Fruit fly (Drosophila melanogaster) whole organism, embryonic: ENCODE results near the gene Nplp3.

Experiments used
- CG12071 ChIP-seq: fragments of 200-800 bp; sonication (Bioruptor generic); optimal IDR thresholded peaks from 3 replicates; lab custom pipeline; 2018; ENCODE audit warnings: missing biosample characterization, mild to moderate bottlenecking, missing genetic modification characterization
- CG15601 ChIP-seq: fragments of 200-800 bp; sonication (Bioruptor generic); optimal IDR thresholded peaks from 3 replicates; lab custom pipeline; 2019; ENCODE audit warnings: missing biosample characterization, mild to moderate bottlenecking, missing genetic modification characterization, moderate library complexity
- CG16779 ChIP-seq: fragments of 200-800 bp; sonication (Bioruptor generic); IDR thresholded peaks from 2 replicates; pipeline ENCODE4 v1.3.6; 2022; ENCODE audit warnings: missing biosample characterization, missing genetic modification characterization
- CG4424 ChIP-seq: fragments of 200-800 bp; sonication (Bioruptor generic); optimal IDR thresholded peaks from 3 replicates; lab custom pipeline; 2016; ENCODE audit warnings: missing biosample characterization, missing genetic modification characterization
- CHES-1-like ChIP-seq: fragments of 200-800 bp; sonication (Bioruptor generic); optimal IDR thresholded peaks from 2 replicates; lab custom pipeline; 2016; ENCODE audit warnings: missing biosample characterization, missing genetic modification characterization
- Fer1 ChIP-seq: fragments of 200-800 bp; sonication (Bioruptor generic); optimal IDR thresholded peaks from 2 replicates; lab custom pipeline; 2017; ENCODE audit warnings: missing biosample characterization, mild to moderate bottlenecking, missing genetic modification characterization
- Mes4 ChIP-seq: fragments of 200-800 bp; sonication (Bioruptor generic); optimal IDR thresholded peaks from 2 replicates; lab custom pipeline; 2016; ENCODE audit warnings: missing biosample characterization, missing genetic modification characterization
- PHDP ChIP-seq: fragments of 200-800 bp; sonication (Bioruptor generic); optimal IDR thresholded peaks from 3 replicates; lab custom pipeline; 2018; ENCODE audit warnings: missing biosample characterization, mild to moderate bottlenecking, missing genetic modification characterization, moderate library complexity
- crc ChIP-seq: fragments of 200-800 bp; sonication (Bioruptor generic); optimal IDR thresholded peaks from 2 replicates; lab custom pipeline; 2016; ENCODE audit warnings: missing biosample characterization, missing genetic modification characterization
- dati ChIP-seq: fragments of 200-800 bp; sonication (Bioruptor generic); IDR thresholded peaks from 2 replicates; pipeline ENCODE4 v1.3.6; 2022; ENCODE audit warnings: missing biosample characterization, missing genetic modification characterization
- kni ChIP-seq: fragments of 200-800 bp; sonication (Bioruptor generic); optimal IDR thresholded peaks from 3 replicates; lab custom pipeline; 2017; ENCODE audit warnings: mild to moderate bottlenecking, missing biosample characterization, missing genetic modification reagents, missing genetic modification characterization
- psq ChIP-seq: fragments of 200-800 bp; sonication (Bioruptor generic); optimal IDR thresholded peaks from 2 replicates; lab custom pipeline; 2017; ENCODE audit warnings: missing biosample characterization, missing genetic modification characterization
- yki ChIP-seq: fragments of >200 bp; optimal IDR thresholded peaks from 3 replicates; lab custom pipeline; 2018

DNA sequence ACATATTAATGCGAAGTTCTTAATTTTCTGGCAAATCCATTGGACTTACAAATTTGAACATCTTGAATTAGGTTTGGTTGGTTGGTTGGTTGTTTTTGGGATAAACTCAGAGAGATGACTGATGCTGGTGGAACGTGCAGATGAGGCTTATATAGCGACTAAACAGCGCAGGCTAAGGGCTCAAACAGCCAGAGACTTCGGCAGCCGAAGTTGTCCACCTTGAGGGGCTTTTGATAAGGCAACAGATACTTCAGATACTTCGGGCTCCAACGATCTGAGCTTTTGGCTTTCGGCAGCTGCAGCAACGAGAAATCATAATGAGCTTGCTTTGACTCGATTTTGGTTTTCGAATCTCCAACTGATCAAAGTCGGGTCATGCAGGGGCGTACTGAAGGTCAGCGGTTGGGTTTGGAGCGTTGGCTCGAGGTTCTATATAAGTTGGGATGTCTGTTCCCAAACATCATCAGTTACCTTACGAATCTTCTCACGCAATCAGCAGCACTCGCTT lies 1.6 kb downstream of the Nplp3 start, which contains the start of the genes CG13041 and CG13060:
- TF ChIP-seq CG4424 (GFP tag; lab: Kevin White, UChicago): no peak
- TF ChIP-seq CG12071 (GFP tag; lab: Kevin White, UChicago): no peak
- no peak for TF ChIP-seq CHES-1-like (GFP tag; lab: Kevin White, UChicago)
- TF ChIP-seq yki (lab: Kevin White, UChicago): no peak
- TF ChIP-seq psq (GFP tag; lab: Kevin White, UChicago): no peak
- TF ChIP-seq CG15601 (tag; lab: Kevin White, UChicago): no peak
- no peak for TF ChIP-seq CG16779 (GFP tag; lab: Robert Waterston, UW)
- TF ChIP-seq crc (GFP tag; lab: Kevin White, UChicago): no peak
- TF ChIP-seq Fer1 (GFP tag; lab: Kevin White, UChicago): no peak
- TF ChIP-seq PHDP: no peak
- no peak for TF ChIP-seq dati (GFP tag; lab: Robert Waterston, UW)
- no peak for TF ChIP-seq Mes4 (GFP tag; lab: Kevin White, UChicago)
- no peak for TF ChIP-seq kni (GFP tag; lab: Kevin White, UChicago)
